Fruit fly (Drosophila melanogaster) whole organism, prepupa: ENCODE measurements around the gene CG31139.

ENCODE experiments used
- CG10631 ChIP-seq: fragments of 200-800 bp; sonication (Bioruptor generic); optimal IDR thresholded peaks from 2 replicates; lab custom pipeline; 2016; ENCODE audit warnings: missing biosample characterization, missing genetic modification characterization
- CG3032 ChIP-seq: fragments of 200-800 bp; optimal IDR thresholded peaks from 2 replicates; lab custom pipeline; 2019; ENCODE audit warnings: missing biosample characterization, mild to moderate bottlenecking, missing genetic modification characterization, moderate library complexity
- CG7368 ChIP-seq: fragments of 200-800 bp; sonication (Bioruptor generic); optimal IDR thresholded peaks from 3 replicates; lab custom pipeline; 2016; ENCODE audit warnings: missing biosample characterization, missing genetic modification characterization
- Eip75B ChIP-seq: fragments of 200-800 bp; sonication (Bioruptor generic); optimal IDR thresholded peaks from 3 replicates; lab custom pipeline; 2016; ENCODE audit warnings: missing biosample characterization, missing genetic modification characterization
- Eip78C ChIP-seq: fragments of 200-800 bp; sonication (Bioruptor generic); peaks from one replicate; lab custom pipeline; 2016; ENCODE audit warnings: missing biosample characterization, missing genetic modification characterization
- Hr39 ChIP-seq: fragments of 200-800 bp; sonication (Bioruptor generic); optimal IDR thresholded peaks from 2 replicates; lab custom pipeline; 2016; ENCODE audit warnings: missing biosample characterization, missing genetic modification characterization
- Smox ChIP-seq: fragments of 200-800 bp; sonication (Bioruptor generic); optimal IDR thresholded peaks from 3 replicates; lab custom pipeline; 2016; ENCODE audit warnings: missing biosample characterization, missing genetic modification characterization
- Sox102F ChIP-seq: fragments of 200-800 bp; sonication (Bioruptor generic); optimal IDR thresholded peaks from 2 replicates; lab custom pipeline; 2016; ENCODE audit warnings: missing biosample characterization, mild to moderate bottlenecking, missing genetic modification characterization
- esn ChIP-seq: fragments of 200-800 bp; sonication (Bioruptor generic); optimal IDR thresholded peaks from 2 replicates; lab custom pipeline; 2016; ENCODE audit warnings: missing biosample characterization, mild to moderate bottlenecking, missing genetic modification characterization, moderate library complexity

DNA sequence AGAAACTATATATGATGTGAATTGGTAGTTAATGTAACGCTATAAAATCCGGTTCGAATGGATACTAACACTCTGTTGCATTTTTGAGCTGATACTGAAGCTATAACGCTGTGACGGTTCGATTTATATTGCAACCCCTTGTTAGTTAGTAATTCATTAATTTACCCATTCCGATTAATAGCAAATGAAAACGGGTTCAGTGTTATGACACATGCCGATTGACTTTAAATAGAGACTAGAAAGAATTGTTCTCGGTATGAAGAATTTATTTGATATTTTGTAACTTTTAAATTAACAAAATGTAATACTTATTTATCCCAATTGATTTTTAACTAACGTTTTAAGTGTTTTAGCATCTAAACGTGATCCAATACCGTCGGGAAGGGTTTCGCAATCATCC, 19.8 kb upstream of the CG31139 start, which contains the start of gene CG43091:
- TF ChIP-seq esn (no peak), Eip78C (no peak), CG10631 (GFP tag; lab: Kevin White, UChicago) (no peak), CG3032 (tag; lab: Kevin White, UChicago) (no peak), Hr39 (GFP tag; lab: Kevin White, UChicago) (no peak), Smox (no peak), Sox102F (no peak), Eip75B (no peak), CG7368 (GFP tag; lab: Kevin White, UChicago) (no peak)
